Worm (Caenorhabditis elegans) whole organism, early embryonic: ENCODE measurements around the gene bgnt-1.4.

Experiments
- B0310.2 ChIP-seq: sonication (generic microtip); optimal IDR thresholded peaks from 2 replicates; lab custom pipeline; 2016; ENCODE audit warnings: mild to moderate bottlenecking, missing genetic modification characterization, missing compliant biosample characterization
- aly-1 ChIP-seq: sonication (generic microtip); optimal IDR thresholded peaks from 2 replicates; lab custom pipeline; 2016; ENCODE audit warnings: missing genetic modification characterization, missing compliant biosample characterization
- ama-1 ChIP-seq: fragments of 150-350 bp; optimal IDR thresholded peaks from 2 replicates; lab custom pipeline; 2014
- ets-7 ChIP-seq: sonication (generic microtip); optimal IDR thresholded peaks from 2 replicates; lab custom pipeline; 2016; ENCODE audit warnings: missing genotype, missing genetic modification characterization, missing compliant biosample characterization
- flt-1 ChIP-seq: fragments of 200-800 bp; sonication (Bioruptor generic); IDR thresholded peaks from 2 replicates; pipeline ENCODE4 v1.3.6; 2022; ENCODE audit warnings: missing genetic modification characterization, missing compliant biosample characterization
- pes-1 ChIP-seq: fragments of 200-800 bp; sonication (Bioruptor generic); IDR thresholded peaks from 2 replicates; pipeline ENCODE4 v1.3.6; 2022; ENCODE audit warnings: missing genetic modification reagents, missing genetic modification characterization, missing compliant biosample characterization
- scrt-1 ChIP-seq: fragments of 200-800 bp; sonication (Bioruptor generic); IDR thresholded peaks from 2 replicates; pipeline ENCODE4 v1.3.6; 2022; ENCODE audit warnings: missing genetic modification characterization, missing compliant biosample characterization
- sea-1 ChIP-seq: fragments of 200-800 bp; sonication (Bioruptor generic); conservative IDR thresholded peaks from 2 replicates; pipeline ENCODE4 v1.3.6; 2022; ENCODE audit warnings: missing genetic modification characterization, missing compliant biosample characterization
- tra-4 ChIP-seq: sonication (generic microtip); optimal IDR thresholded peaks from 2 replicates; lab custom pipeline; 2017; ENCODE audit warnings: missing genetic modification characterization, missing compliant biosample characterization

- TF ChIP-seq scrt-1 (GFP tag; lab: Robert Waterston, UW): no peak
- no peak for TF ChIP-seq ama-1 (lab: Kevin White, UChicago)
- no peak for TF ChIP-seq flt-1 (GFP tag; lab: Robert Waterston, UW)
- no peak for TF ChIP-seq ets-7 (tag; lab: Kevin White, UChicago)
- no peak for TF ChIP-seq sea-1 (GFP tag; lab: Robert Waterston, UW)
- no peak for TF ChIP-seq pes-1 (GFP tag; lab: Robert Waterston, UW)
- TF ChIP-seq aly-1: no peak
- TF ChIP-seq tra-4 (tag; lab: Kevin White, UChicago): no peak
- no peak for TF ChIP-seq B0310.2
These were observed 40.0 kb downstream of the bgnt-1.4 start, which contains the start of gene R02F11.1 for ce11 chrV:4800794-4801193.
